Fruit fly (Drosophila melanogaster) whole organism, wandering third instar larva: ENCODE data around the gene ppk16.
A peak's percentile ranks its signal among the peaks of the same experiment; 100 is the strongest.

Source experiments
- Abd-B ChIP-seq: fragments of >200 bp; optimal IDR thresholded peaks from 2 replicates; lab custom pipeline; 2017; ENCODE audit warnings: missing biosample characterization, missing genetic modification characterization
- CG9705 ChIP-seq: fragments of 200-800 bp; sonication (Bioruptor generic); optimal IDR thresholded peaks from 2 replicates; lab custom pipeline; 2018; ENCODE audit warnings: missing biosample characterization, mild to moderate bottlenecking, missing genetic modification characterization
- Dfd ChIP-seq: fragments of >200 bp; optimal IDR thresholded peaks from 2 replicates; lab custom pipeline; 2017; ENCODE audit warnings: missing biosample characterization, missing genetic modification characterization
- Dif ChIP-seq: fragments of 200-275, 200-300 bp; sonication (Bioruptor generic); optimal IDR thresholded peaks from 2 replicates; lab custom pipeline; 2018; ENCODE audit warnings: missing biosample characterization, missing genetic modification characterization; ENCODE audit not compliant: partially characterized antibody
- GATAd ChIP-seq: sonication (Bioruptor generic); optimal IDR thresholded peaks from 2 replicates; lab custom pipeline; 2016; ENCODE audit warnings: missing biosample characterization, missing genetic modification characterization
- HLH106 ChIP-seq: fragments of 200-800 bp; optimal IDR thresholded peaks from 3 replicates; lab custom pipeline; 2019; ENCODE audit warnings: missing biosample characterization, mild to moderate bottlenecking, missing genetic modification characterization, moderate library complexity
- Hr83 ChIP-seq: fragments of 200-300 bp; sonication (Bioruptor generic); optimal IDR thresholded peaks from 2 replicates; lab custom pipeline; 2016; ENCODE audit warnings: missing biosample characterization, mild to moderate bottlenecking, missing genetic modification characterization, moderate library complexity; ENCODE audit not compliant: poor library complexity, severe bottlenecking
- Jra ChIP-seq: sonication (Bioruptor generic); optimal IDR thresholded peaks from 2 replicates; lab custom pipeline; 2016; ENCODE audit warnings: missing biosample characterization, missing genetic modification characterization
- Mio ChIP-seq: sonication (Bioruptor generic); optimal IDR thresholded peaks from 2 replicates; lab custom pipeline; 2016; ENCODE audit warnings: missing biosample characterization, missing genetic modification characterization
- OdsH ChIP-seq: fragments of 200-800 bp; sonication (Bioruptor generic); optimal IDR thresholded peaks from 2 replicates; lab custom pipeline; 2016; ENCODE audit warnings: missing biosample characterization, mild to moderate bottlenecking, missing genetic modification characterization
- Rel ChIP-seq, 2 experiments: fragments of 200-800 bp; sonication (Bioruptor generic) in 1 of 2; optimal IDR thresholded peaks; 2 replicates in 1 of 2; 3 replicates in 1 of 2; lab custom pipeline; 2016 to 2019; ENCODE audit warnings: mild to moderate bottlenecking in 2 of 2, missing biosample characterization in 2 of 2, missing genetic modification characterization in 2 of 2, moderate library complexity in 1 of 2
- Sp1 ChIP-seq: fragments of 200-800 bp; sonication (Bioruptor generic); optimal IDR thresholded peaks from 3 replicates; lab custom pipeline; 2019; ENCODE audit warnings: missing biosample characterization, mild to moderate bottlenecking, missing genetic modification characterization, moderate library complexity
- Vsx2 ChIP-seq: fragments of 200-300, 225-300 bp; sonication (Bioruptor generic); optimal IDR thresholded peaks from 2 replicates; lab custom pipeline; 2018; ENCODE audit warnings: missing biosample characterization, missing genetic modification characterization; ENCODE audit not compliant: partially characterized antibody
- br ChIP-seq: fragments of 200-800 bp; sonication (Bioruptor generic); optimal IDR thresholded peaks from 2 replicates; lab custom pipeline; 2016; ENCODE audit warnings: missing biosample characterization, missing genetic modification characterization
- brk ChIP-seq: fragments of 200-800 bp; sonication (Bioruptor generic); optimal IDR thresholded peaks from 2 replicates; lab custom pipeline; 2016; ENCODE audit warnings: missing biosample characterization, mild to moderate bottlenecking, missing genetic modification characterization
- dmrt93B ChIP-seq: fragments of 200-800 bp; sonication (Bioruptor generic); optimal IDR thresholded peaks from 2 replicates; lab custom pipeline; 2018; ENCODE audit warnings: missing biosample characterization, mild to moderate bottlenecking, missing genetic modification characterization
- dsf ChIP-seq: sonication (Bioruptor generic); optimal IDR thresholded peaks from 2 replicates; lab custom pipeline; 2016; ENCODE audit warnings: missing biosample characterization, missing genetic modification characterization, borderline replicate concordance
- ey ChIP-seq: fragments of 200-800 bp; sonication (Bioruptor generic); optimal IDR thresholded peaks from 2 replicates; lab custom pipeline; 2016; ENCODE audit warnings: missing biosample characterization, missing genetic modification characterization
- foxo ChIP-seq, 2 experiments: fragments of 200-800 bp; sonication (Bioruptor generic); optimal IDR thresholded peaks; 2 replicates in 1 of 2; 3 replicates in 1 of 2; lab custom pipeline; 2016 to 2017; ENCODE audit warnings: missing biosample characterization in 2 of 2, missing genetic modification characterization in 2 of 2
- fru ChIP-seq: fragments of 200-800 bp; sonication (Bioruptor generic); optimal IDR thresholded peaks from 3 replicates; lab custom pipeline; 2016; ENCODE audit warnings: missing biosample characterization, mild to moderate bottlenecking, missing genetic modification characterization
- h ChIP-seq: fragments of 200-800 bp; sonication (Bioruptor generic); optimal IDR thresholded peaks from 3 replicates; lab custom pipeline; 2016; ENCODE audit warnings: missing biosample characterization, mild to moderate bottlenecking, missing genetic modification characterization
- jim ChIP-seq: fragments of 175-275, 200-325 bp; sonication (Bioruptor generic); optimal IDR thresholded peaks from 2 replicates; lab custom pipeline; 2016; ENCODE audit warnings: missing biosample characterization, mild to moderate bottlenecking, missing genetic modification characterization
- lola ChIP-seq: fragments of >200 bp; optimal IDR thresholded peaks from 2 replicates; lab custom pipeline; 2017; ENCODE audit warnings: missing biosample characterization, missing genetic modification characterization
- pan ChIP-seq: fragments of >200 bp; optimal IDR thresholded peaks from 2 replicates; lab custom pipeline; 2017
- psq ChIP-seq: fragments of 200-800 bp; sonication (Bioruptor generic); optimal IDR thresholded peaks from 3 replicates; lab custom pipeline; 2017; ENCODE audit warnings: missing biosample characterization, mild to moderate bottlenecking, missing genetic modification characterization, moderate library complexity
- rgr ChIP-seq: fragments of 200-800 bp; sonication (Bioruptor generic); optimal IDR thresholded peaks from 3 replicates; lab custom pipeline; 2016; ENCODE audit warnings: missing biosample characterization, mild to moderate bottlenecking, missing genetic modification characterization
- sv ChIP-seq: fragments of 200-800 bp; sonication (Bioruptor generic); optimal IDR thresholded peaks from 3 replicates; lab custom pipeline; 2016; ENCODE audit warnings: missing biosample characterization, missing genetic modification characterization
- tai ChIP-seq: sonication (Bioruptor generic); optimal IDR thresholded peaks from 2 replicates; lab custom pipeline; 2016; ENCODE audit warnings: missing biosample characterization, missing genetic modification characterization
- usp ChIP-seq: fragments of >200 bp; optimal IDR thresholded peaks from 2 replicates; lab custom pipeline; 2017; ENCODE audit warnings: missing biosample characterization, missing genetic modification characterization
- woc ChIP-seq: sonication (Bioruptor generic); optimal IDR thresholded peaks from 2 replicates; lab custom pipeline; 2016; ENCODE audit warnings: missing biosample characterization, mild to moderate bottlenecking, missing genetic modification characterization

Gene ppk16

dm6 chr2L:9739685-9740084 is 35.1 kb downstream of the ppk16 start:
- TF ChIP-seq brk (GFP tag; lab: Kevin White, UChicago) (no peak), Dfd (GFP tag; lab: Kevin White, UChicago) (peak; percentile 63)

dm6 chr2L:9737803-9738202 is 37.0 kb downstream of the ppk16 start:
- peak; percentile 17 for TF ChIP-seq rgr (GFP tag; lab: Kevin White, UChicago)
- TF ChIP-seq h (GFP tag; lab: Kevin White, UChicago): peak; percentile 14
- no peak for TF ChIP-seq Rel (GFP tag; optimal IDR thresholded peaks at IDR 0.05; lab: Kevin White, UChicago)
- no peak for TF ChIP-seq Rel (tag; optimal IDR thresholded peaks at IDR 0.05; lab: Kevin White, UChicago)
- no peak for TF ChIP-seq Abd-B
- TF ChIP-seq foxo (GFP tag; optimal IDR thresholded peaks at IDR 0.05; lab: Kevin White, UChicago): peak in 1 of 2 experiments; percentile 20
- TF ChIP-seq HLH106: peak; percentile 12
- TF ChIP-seq, all 38 proteins: peak for 4

- TF ChIP-seq tai (no peak), dsf (GFP tag; lab: Kevin White, UChicago) (no peak), pan (lab: Kevin White, UChicago) (no peak)
Observed at dm6 chr2L:9737360-9737759, 37.5 kb downstream of the ppk16 start.

- TF ChIP-seq GATAd (GFP tag; lab: Kevin White, UChicago): no peak
- peak; percentile 19 for TF ChIP-seq br (GFP tag; lab: Kevin White, UChicago)
- peak; percentile 10 for TF ChIP-seq CG9705 (GFP tag; lab: Kevin White, UChicago)
- peak; percentile 51 for TF ChIP-seq HLH106
- TF ChIP-seq sv: no peak
- TF ChIP-seq woc (GFP tag; lab: Kevin White, UChicago): peak; percentile 19
- peak; percentile 14 for TF ChIP-seq fru
- TF ChIP-seq lola (GFP tag; lab: Kevin White, UChicago): no peak
- TF ChIP-seq Jra (GFP tag; lab: Kevin White, UChicago): peak; percentile 63
- TF ChIP-seq Vsx2 (GFP tag; lab: Kevin White, UChicago): no peak
- peak; percentile 0 for TF ChIP-seq Dif (GFP tag; lab: Kevin White, UChicago)
- TF ChIP-seq ey: peak; percentile 15
- TF ChIP-seq usp (GFP tag; lab: Kevin White, UChicago): no peak
- peak; percentile 35 for TF ChIP-seq Sp1 (GFP tag; lab: Kevin White, UChicago)
- TF ChIP-seq foxo (GFP tag; optimal IDR thresholded peaks at IDR 0.05; lab: Kevin White, UChicago): peak in 1 of 2 experiments; percentile 31
- TF ChIP-seq dmrt93B: peak; percentile 31
- peak; percentile 34 for TF ChIP-seq OdsH (GFP tag; lab: Kevin White, UChicago)
- no peak for TF ChIP-seq Mio (GFP tag; lab: Kevin White, UChicago)
- no peak for TF ChIP-seq Abd-B
- peak; percentile 5 for TF ChIP-seq psq (GFP tag; lab: Kevin White, UChicago)
Observed at dm6 chr2L:9736000-9736695, 38.7 kb downstream of the ppk16 start, which contains the start of gene CG13117. CG13117 (plus strand) TSS chr2L:9736645.

dm6 chr2L:9734134-9734533 is 40.7 kb downstream of the ppk16 start:
- TF ChIP-seq foxo (GFP tag; optimal IDR thresholded peaks at IDR 0.05; lab: Kevin White, UChicago): no peak
- no peak for TF ChIP-seq ey
- TF ChIP-seq woc (GFP tag; lab: Kevin White, UChicago): no peak
- TF ChIP-seq br (GFP tag; lab: Kevin White, UChicago): no peak
- TF ChIP-seq dmrt93B: no peak
- no peak for TF ChIP-seq jim (GFP tag; lab: Kevin White, UChicago)
- TF ChIP-seq usp (GFP tag; lab: Kevin White, UChicago): no peak
- TF ChIP-seq Hr83 (GFP tag; lab: Kevin White, UChicago): no peak
- TF ChIP-seq HLH106: no peak
- TF ChIP-seq Abd-B: no peak
